Worm (Caenorhabditis elegans): ENCODE results near the gene str-32.

DNA sequence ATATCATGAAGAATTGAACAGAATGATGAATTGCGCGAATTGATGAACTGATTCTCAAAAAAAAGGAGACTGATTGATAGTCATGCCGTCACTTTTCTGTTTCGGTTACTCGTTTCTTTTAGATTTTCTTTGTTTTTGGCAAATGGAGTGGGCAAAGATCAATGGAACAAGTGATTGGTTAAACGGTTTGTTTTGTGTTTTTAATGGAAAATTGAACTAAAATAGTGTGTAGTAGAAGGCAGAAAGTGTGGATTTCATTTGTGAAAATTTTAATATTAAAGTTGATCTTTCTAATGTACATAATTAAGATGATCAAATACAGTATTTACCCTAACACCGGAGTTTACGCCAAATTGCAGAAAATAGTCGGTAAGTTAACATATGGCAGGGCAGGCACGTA is 41.4 kb downstream of the str-32 start, which contains the start of gene nas-9:
- TF ChIP-seq him-1 (tag; optimal IDR thresholded peaks at IDR 0.05), result no peak
- no peak for TF ChIP-seq dao-5 (tag; optimal IDR thresholded peaks at IDR 0.05)

Measured in whole organism, L4/young adult.